Fruit fly (Drosophila melanogaster): ENCODE data around the gene moi.

The moi gene

DNA sequence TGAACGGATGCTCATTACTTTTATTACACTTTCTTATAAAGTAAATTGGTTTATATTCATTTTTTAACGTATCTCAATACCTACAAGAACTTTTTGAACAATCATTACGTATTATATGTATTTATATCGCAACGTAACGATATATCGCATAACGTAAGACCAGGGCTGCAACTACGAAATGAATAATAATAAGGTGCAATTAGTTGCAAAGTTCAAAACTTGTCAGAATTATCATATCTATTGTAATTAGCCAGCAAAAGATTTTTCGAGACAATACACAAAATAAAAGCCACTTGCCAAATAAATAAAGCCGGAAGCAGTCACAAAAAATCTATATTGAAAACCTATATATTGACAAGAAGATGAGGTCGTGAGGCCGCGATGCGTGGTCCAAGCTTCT, 40.0 kb upstream of the moi start (continued):
- no peak for TF ChIP-seq CG13296 (GFP tag; optimal IDR thresholded peaks at IDR 0.05)
- peak; percentile 86 for TF ChIP-seq sna (GFP tag; IDR thresholded peaks at IDR 0.05; ENCODE audit: partially characterized antibody)
- TF ChIP-seq HmgZ (tag; optimal IDR thresholded peaks at IDR 0.05), result peak; percentile 46
- TF ChIP-seq CG6689 (GFP tag; IDR thresholded peaks at IDR 0.05), result peak; percentile 87
- no peak for TF ChIP-seq CG18619 (GFP tag; optimal IDR thresholded peaks at IDR 0.05)
- TF ChIP-seq D19B (GFP tag; optimal IDR thresholded peaks at IDR 0.05), result no peak
- no peak; the same call in 2 of the 3 replicates for TF ChIP-seq Aef1 (GFP tag; IDR thresholded peaks at IDR 0.05)
- TF ChIP-seq hth (optimal IDR thresholded peaks at IDR 0.05), result no peak
- TF ChIP-seq CG13775 (GFP tag; optimal IDR thresholded peaks at IDR 0.05), result peak; percentile 31
- no peak for TF ChIP-seq CG30431 (GFP tag; optimal IDR thresholded peaks at IDR 0.05)
- no peak for TF ChIP-seq lab (GFP tag; optimal IDR thresholded peaks at IDR 0.05)
- no peak for TF ChIP-seq CG17568 (GFP tag; optimal IDR thresholded peaks at IDR 0.05)
- TF ChIP-seq Bteb2 (GFP tag; optimal IDR thresholded peaks at IDR 0.05), result peak; percentile 23
- peak; percentile 40 for TF ChIP-seq Dip3 (GFP tag; optimal IDR thresholded peaks at IDR 0.05)
- TF ChIP-seq CG18764 (GFP tag; optimal IDR thresholded peaks at IDR 0.05), result peak; percentile 1
- no peak for TF ChIP-seq Fer2 (tag; optimal IDR thresholded peaks at IDR 0.05)
- peak; percentile 9 for TF ChIP-seq CG10654 (GFP tag; optimal IDR thresholded peaks at IDR 0.05)
- TF ChIP-seq CG12236 (GFP tag; optimal IDR thresholded peaks at IDR 0.05), result no peak
- no peak for TF ChIP-seq Hmx (GFP tag; optimal IDR thresholded peaks at IDR 0.05)
- no peak for TF ChIP-seq onecut (GFP tag; IDR thresholded peaks at IDR 0.05)
- peak; percentile 88 for TF ChIP-seq zen2 (GFP tag; IDR thresholded peaks at IDR 0.05; ENCODE audit: partially characterized antibody)
- peak; percentile 28 for TF ChIP-seq Camta (GFP tag; optimal IDR thresholded peaks at IDR 0.05)
- no peak for TF ChIP-seq Dip2 (GFP tag; IDR thresholded peaks at IDR 0.05)
- no peak for TF ChIP-seq CG34376 (GFP tag; optimal IDR thresholded peaks at IDR 0.05)
- TF ChIP-seq Vsx1 (GFP tag; optimal IDR thresholded peaks at IDR 0.05), result no peak
- no peak; the same call in 1 of the 2 replicates for TF ChIP-seq vvl (GFP tag; IDR thresholded peaks at IDR 0.05)
- no peak for TF ChIP-seq CG2202 (tag; optimal IDR thresholded peaks at IDR 0.05)
- TF ChIP-seq CG17361 (GFP tag; IDR thresholded peaks at IDR 0.05), result no peak
- no peak for TF ChIP-seq yki (optimal IDR thresholded peaks at IDR 0.05)
- peak; percentile 24 for TF ChIP-seq pum (GFP tag; optimal IDR thresholded peaks at IDR 0.05)
- no peak for TF ChIP-seq org-1 (GFP tag; optimal IDR thresholded peaks at IDR 0.05)
- TF ChIP-seq slbo (GFP tag; IDR thresholded peaks at IDR 0.05), result peak; percentile 46; the same call in 1 of the 2 replicates
- no peak for TF ChIP-seq sug (tag; optimal IDR thresholded peaks at IDR 0.05)
- no peak for TF ChIP-seq Asciz (GFP tag; optimal IDR thresholded peaks at IDR 0.05)
- TF ChIP-seq phol (tag; optimal IDR thresholded peaks at IDR 0.05), result peak; percentile 37
- TF ChIP-seq HLH3B (GFP tag; IDR thresholded peaks at IDR 0.05), result no peak
- no peak for TF ChIP-seq CG2712 (tag; optimal IDR thresholded peaks at IDR 0.05)
- peak; percentile 70 for TF ChIP-seq BEAF-32 (GFP tag; optimal IDR thresholded peaks at IDR 0.05)
- TF ChIP-seq CG17359 (tag; optimal IDR thresholded peaks at IDR 0.05), result peak; percentile 19
- TF ChIP-seq gro (GFP tag; optimal IDR thresholded peaks at IDR 0.05), result no peak
- peak; percentile 43 for TF ChIP-seq Hmr (GFP tag; optimal IDR thresholded peaks at IDR 0.05)
- TF ChIP-seq CG14014 (GFP tag; IDR thresholded peaks at IDR 0.05), result peak; percentile 48; the same call in 1 of the 2 replicates
- no peak for TF ChIP-seq kni (GFP tag; optimal IDR thresholded peaks at IDR 0.05)
- no peak for TF ChIP-seq CG12219 (GFP tag; optimal IDR thresholded peaks at IDR 0.05)
- TF ChIP-seq sqz (GFP tag; optimal IDR thresholded peaks at IDR 0.05), result no peak
- TF ChIP-seq zf30C (GFP tag; optimal IDR thresholded peaks at IDR 0.05), result no peak
- TF ChIP-seq CG32767 (GFP tag; IDR thresholded peaks at IDR 0.05), result peak; percentile 33; the same call in 1 of the 2 replicates
- no peak for TF ChIP-seq zen (tag; optimal IDR thresholded peaks at IDR 0.05)
- TF ChIP-seq CHES-1-like (GFP tag; optimal IDR thresholded peaks at IDR 0.05), result no peak
- TF ChIP-seq nau (GFP tag; optimal IDR thresholded peaks at IDR 0.05), result no peak
- TF ChIP-seq Optix (GFP tag; IDR thresholded peaks at IDR 0.05), result no peak
- TF ChIP-seq btn (GFP tag; optimal IDR thresholded peaks at IDR 0.05), result no peak

Data from whole organism, embryonic.